Worm (Caenorhabditis elegans) whole organism, L1 larva: ENCODE data around the gene F59A1.16.

ENCODE experiments used
- ets-5 ChIP-seq: fragments of 200-800 bp; sonication (Bioruptor generic); IDR thresholded peaks from 2 replicates; pipeline ENCODE4 v1.3.6; 2022; ENCODE audit warnings: missing genetic modification characterization, missing compliant biosample characterization
- nhr-11 ChIP-seq: fragments of 150-350 bp; optimal IDR thresholded peaks from 2 replicates; lab custom pipeline; 2014; ENCODE audit warnings: missing biosample characterization, missing genetic modification characterization

DNA sequence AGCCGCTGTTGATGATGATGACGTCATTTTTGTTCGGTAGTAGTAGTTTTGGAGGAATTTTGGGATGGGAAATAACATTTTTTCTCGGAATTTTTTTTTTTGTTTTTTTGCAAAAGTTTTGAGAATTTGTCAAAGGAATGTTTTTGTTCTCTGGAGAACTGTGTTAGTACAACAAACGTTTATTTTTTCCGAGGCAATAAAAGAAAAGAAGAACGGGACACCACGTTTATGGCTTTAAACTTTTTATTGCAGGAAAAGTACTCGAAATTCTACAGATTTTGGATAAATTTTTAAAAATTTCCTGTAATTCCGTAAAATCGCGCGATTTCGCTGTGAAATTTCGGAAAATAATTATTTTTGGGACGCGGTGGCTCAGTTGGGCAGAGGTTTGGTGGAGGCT, 6.2 kb upstream of the F59A1.16 start, which contains the start of gene F59A1.13:
- no peak for TF ChIP-seq nhr-11 (tag; lab: Kevin White, UChicago)
- no peak for TF ChIP-seq ets-5
